Worm (Caenorhabditis elegans) whole organism, L1 larva: Measurements from ENCODE around the gene btb-8.

Source experiments
- C16A3.4 ChIP-seq: fragments of 150-350 bp; optimal IDR thresholded peaks from 2 replicates; lab custom pipeline; 2014; ENCODE audit warnings: missing biosample characterization, missing genetic modification characterization
- Y116A8C.19 ChIP-seq: sonication (generic microtip); optimal IDR thresholded peaks from 2 replicates; lab custom pipeline; 2016; ENCODE audit warnings: missing compliant biosample characterization, missing genetic modification characterization, borderline replicate concordance
- aha-1 ChIP-seq: fragments of 150-350 bp; optimal IDR thresholded peaks from 2 replicates; lab custom pipeline; 2014; ENCODE audit warnings: missing biosample characterization, missing genetic modification characterization
- alr-1 ChIP-seq: fragments of 200-800 bp; sonication (Bioruptor generic); optimal IDR thresholded peaks from 2 replicates; lab custom pipeline; 2018; ENCODE audit warnings: borderline replicate concordance, mild to moderate bottlenecking, missing genetic modification characterization, missing compliant biosample characterization
- ceh-88 ChIP-seq: fragments of 200-800 bp; sonication (Bioruptor generic); IDR thresholded peaks from 2 replicates; pipeline ENCODE4 v1.3.6; 2022; ENCODE audit warnings: missing genetic modification characterization, missing compliant biosample characterization
- ceh-90 ChIP-seq: sonication (generic microtip); optimal IDR thresholded peaks from 2 replicates; lab custom pipeline; 2016; ENCODE audit warnings: missing genetic modification characterization, missing compliant biosample characterization
- efl-3 ChIP-seq: fragments of 200-800 bp; sonication (Bioruptor generic); optimal IDR thresholded peaks from 2 replicates; lab custom pipeline; 2018; ENCODE audit warnings: mild to moderate bottlenecking, missing genetic modification characterization, missing compliant biosample characterization
- egl-13 ChIP-seq: sonication (generic microtip); optimal IDR thresholded peaks from 2 replicates; lab custom pipeline; 2016; ENCODE audit warnings: missing genotype, missing genetic modification reagents, missing genetic modification characterization, missing compliant biosample characterization
- egl-27 ChIP-seq, 2 experiments: fragments of 150-350 bp in 1 of 2; sonication (generic microtip); optimal IDR thresholded peaks; 3 replicates each; lab custom pipeline; 2017 to 2018; ENCODE audit warnings: missing biosample characterization in 2 of 2, missing genetic modification characterization in 2 of 2, missing genetic modification reagents in 2 of 2
- fkh-10 ChIP-seq: sonication (generic microtip); optimal IDR thresholded peaks from 2 replicates; lab custom pipeline; 2017; ENCODE audit warnings: missing biosample characterization, missing genetic modification reagents, missing genetic modification characterization
- fkh-4 ChIP-seq: sonication (generic microtip); optimal IDR thresholded peaks from 2 replicates; lab custom pipeline; 2016; ENCODE audit warnings: missing compliant biosample characterization, missing genetic modification characterization, borderline replicate concordance
- grh-1 ChIP-seq: fragments of 200-800 bp; sonication (Bioruptor generic); IDR thresholded peaks from 2 replicates; pipeline ENCODE4 v1.3.6; 2022; ENCODE audit warnings: missing genetic modification reagents, missing genetic modification characterization, missing compliant biosample characterization
- hlh-4 ChIP-seq: sonication (generic microtip); optimal IDR thresholded peaks from 2 replicates; lab custom pipeline; 2016; ENCODE audit warnings: mild to moderate bottlenecking, missing genetic modification characterization, missing compliant biosample characterization
- hpl-2 ChIP-seq: fragments of 150-350 bp; optimal IDR thresholded peaks from 2 replicates; lab custom pipeline; 2014; ENCODE audit warnings: missing biosample characterization, missing genetic modification reagents, missing genetic modification characterization
- jun-1 ChIP-seq: fragments of 150-350 bp; optimal IDR thresholded peaks from 2 replicates; lab custom pipeline; 2014; ENCODE audit warnings: missing biosample characterization, missing genetic modification reagents, missing genetic modification characterization
- lin-15B ChIP-seq: fragments of 150-350 bp; sonication (generic microtip); optimal IDR thresholded peaks from 3 replicates; lab custom pipeline; 2014; ENCODE audit warnings: missing biosample characterization, missing genetic modification characterization
- lir-3 ChIP-seq: sonication (generic microtip); optimal IDR thresholded peaks from 2 replicates; lab custom pipeline; 2016; ENCODE audit warnings: mild to moderate bottlenecking, missing genetic modification characterization, moderate library complexity, missing compliant biosample characterization; ENCODE audit not compliant: poor library complexity
- lsy-2 ChIP-seq, 2 experiments: fragments of 150-350 bp; optimal IDR thresholded peaks; 2 replicates each; lab custom pipeline; 2014; ENCODE audit warnings: missing biosample characterization in 2 of 2, missing genetic modification characterization in 2 of 2
- mab-9 ChIP-seq: fragments of 200-800 bp; sonication (Bioruptor generic); IDR thresholded peaks from 2 replicates; pipeline ENCODE4 v1.3.6; 2022; ENCODE audit warnings: missing genetic modification reagents, missing genetic modification characterization, missing compliant biosample characterization
- mef-2 ChIP-seq: fragments of 150-350 bp; optimal IDR thresholded peaks from 2 replicates; lab custom pipeline; 2014; ENCODE audit warnings: missing biosample characterization, missing genetic modification characterization
- nhr-12 ChIP-seq: sonication (generic microtip); optimal IDR thresholded peaks from 2 replicates; lab custom pipeline; 2017; ENCODE audit warnings: missing biosample characterization, missing genetic modification characterization
- nhr-20 ChIP-seq: sonication (generic microtip); optimal IDR thresholded peaks from 2 replicates; lab custom pipeline; 2016; ENCODE audit warnings: mild to moderate bottlenecking, missing genetic modification characterization, missing compliant biosample characterization
- nhr-237 ChIP-seq: fragments of 150-350 bp; optimal IDR thresholded peaks from 2 replicates; lab custom pipeline; 2014; ENCODE audit warnings: missing biosample characterization, missing genetic modification characterization
- nhr-47 ChIP-seq: sonication (generic microtip); optimal IDR thresholded peaks from 2 replicates; lab custom pipeline; 2016; ENCODE audit warnings: mild to moderate bottlenecking, missing genetic modification characterization, moderate library complexity, missing compliant biosample characterization
- nhr-77 ChIP-seq: fragments of 150-350 bp; optimal IDR thresholded peaks from 2 replicates; lab custom pipeline; 2014; ENCODE audit warnings: missing biosample characterization, missing genetic modification characterization
- pag-3 ChIP-seq: sonication (generic microtip); optimal IDR thresholded peaks from 2 replicates; lab custom pipeline; 2017; ENCODE audit warnings: missing genetic modification characterization, mild to moderate bottlenecking, missing compliant biosample characterization, antibody characterized with exemption, borderline replicate concordance; ENCODE audit not compliant: insufficient read depth
- pax-3 ChIP-seq: fragments of 200-800 bp; sonication (Bioruptor generic); optimal IDR thresholded peaks from 2 replicates; lab custom pipeline; 2018; ENCODE audit warnings: mild to moderate bottlenecking, missing genetic modification characterization, moderate library complexity, missing compliant biosample characterization
- rnt-1 ChIP-seq: sonication (generic microtip); optimal IDR thresholded peaks from 2 replicates; lab custom pipeline; 2016; ENCODE audit warnings: mild to moderate bottlenecking, missing genetic modification characterization, moderate library complexity, missing compliant biosample characterization
- skn-1 ChIP-seq: fragments of 150-350 bp; optimal IDR thresholded peaks from 2 replicates; lab custom pipeline; 2014; ENCODE audit warnings: missing biosample characterization, missing genetic modification characterization
- snpc-4 ChIP-seq: fragments of 150-350 bp; optimal IDR thresholded peaks from 2 replicates; lab custom pipeline; 2014; ENCODE audit warnings: missing biosample characterization, missing genetic modification characterization
- snu-23 ChIP-seq: sonication (generic microtip); optimal IDR thresholded peaks from 2 replicates; lab custom pipeline; 2016; ENCODE audit warnings: missing genetic modification characterization, missing compliant biosample characterization
- unc-30 ChIP-seq: sonication (generic microtip); optimal IDR thresholded peaks from 2 replicates; lab custom pipeline; 2017; ENCODE audit warnings: missing biosample characterization, missing genetic modification characterization
- unc-86 ChIP-seq: sonication (generic microtip); optimal IDR thresholded peaks from 2 replicates; lab custom pipeline; 2016; ENCODE audit warnings: missing genetic modification characterization, missing compliant biosample characterization
- unc-98 ChIP-seq: fragments of 200-800 bp; sonication (Bioruptor generic); IDR thresholded peaks from 2 replicates; pipeline ENCODE4 v1.3.6; 2022; ENCODE audit warnings: missing genetic modification characterization, missing compliant biosample characterization
- zag-1 ChIP-seq: fragments of 150-350 bp; optimal IDR thresholded peaks from 2 replicates; lab custom pipeline; 2014; ENCODE audit warnings: missing biosample characterization, missing genetic modification characterization
- ztf-11 ChIP-seq, 2 experiments: sonication (generic microtip); optimal IDR thresholded peaks; 2 replicates each; lab custom pipeline; 2016 to 2017; ENCODE audit warnings: missing genetic modification characterization in 2 of 2, missing biosample characterization in 1 of 2, missing compliant biosample characterization in 1 of 2
- ztf-4 ChIP-seq: fragments of 150-350 bp; optimal IDR thresholded peaks from 2 replicates; lab custom pipeline; 2014; ENCODE audit warnings: missing biosample characterization, missing genetic modification characterization

btb-8 gene

ce11 chrII:1744183-1744582 is 21.6 kb downstream of the btb-8 start, which contains the start of gene clec-19 (continued):
- TF ChIP-seq Y116A8C.19, result no peak

ce11 chrII:1750413-1750812 is 27.8 kb downstream of the btb-8 start, which contains the start of the genes F36H5.13 and F36H5.8:
TSS of gene F36H5.13 (minus strand) at chrII:1750513.
TSS of gene F36H5.8 (minus strand) at chrII:1750686.
- no peak for TF ChIP-seq egl-13 (tag; lab: Kevin White, UChicago)
- TF ChIP-seq pax-3 (tag; lab: Kevin White, UChicago), result no peak
- TF ChIP-seq alr-1, result no peak
- TF ChIP-seq ztf-11 (tag; optimal IDR thresholded peaks at IDR 0.05; lab: Kevin White, UChicago), result no peak
- no peak for TF ChIP-seq aha-1
- TF ChIP-seq unc-30, result no peak
- no peak for TF ChIP-seq grh-1 (GFP tag; lab: Robert Waterston, UW)
- TF ChIP-seq ceh-90, result no peak
- TF ChIP-seq lsy-2 (tag; optimal IDR thresholded peaks at IDR 0.05; lab: Kevin White, UChicago), result no peak
- TF ChIP-seq nhr-47 (tag; lab: Kevin White, UChicago), result no peak
- TF ChIP-seq hpl-2, result no peak
- no peak for TF ChIP-seq rnt-1 (tag; lab: Kevin White, UChicago)
- TF ChIP-seq snu-23 (GFP tag; lab: Kevin White, UChicago), result no peak
- TF ChIP-seq nhr-20 (tag; lab: Kevin White, UChicago), result no peak
- TF ChIP-seq nhr-12 (tag; lab: Kevin White, UChicago), result no peak
- TF ChIP-seq, all 84 proteins: peak for 0

- TF ChIP-seq ceh-88 (GFP tag; lab: Robert Waterston, UW) (no peak), fkh-4 (no peak), grh-1 (GFP tag; lab: Robert Waterston, UW) (no peak), pag-3 (tag; lab: Kevin White, UChicago) (no peak), nhr-237 (no peak), mab-9 (GFP tag; lab: Robert Waterston, UW) (no peak), zag-1 (tag; lab: Kevin White, UChicago) (no peak), skn-1 (tag; lab: Kevin White, UChicago) (no peak), Y116A8C.19 (no peak), lir-3 (tag; lab: Kevin White, UChicago) (no peak), aha-1 (no peak), unc-86 (no peak), unc-30 (no peak), jun-1 (tag; lab: Kevin White, UChicago) (no peak), C16A3.4 (no peak), lin-15B (tag; lab: Kevin White, UChicago) (no peak), nhr-20 (tag; lab: Kevin White, UChicago) (no peak)
Observed at ce11 chrII:1752990-1753389, 30.4 kb downstream of the btb-8 start, which contains the start of gene F36H5.9. TSS of gene F36H5.9 (minus strand) at chrII:1753090.

- TF ChIP-seq unc-98 (GFP tag; lab: Robert Waterston, UW) (no peak), efl-3 (GFP tag; lab: Kevin White, UChicago) (no peak), nhr-20 (tag; lab: Kevin White, UChicago) (no peak), lsy-2 (tag; optimal IDR thresholded peaks at IDR 0.05; lab: Kevin White, UChicago) (no peak), pax-3 (tag; lab: Kevin White, UChicago) (no peak), egl-27 (tag; optimal IDR thresholded peaks at IDR 0.05; lab: Kevin White, UChicago) (no peak), hlh-4 (tag; lab: Kevin White, UChicago) (no peak), snpc-4 (tag; lab: Kevin White, UChicago) (no peak), nhr-77 (tag; lab: Kevin White, UChicago) (no peak), mef-2 (tag; lab: Kevin White, UChicago) (no peak), fkh-10 (GFP tag; lab: Kevin White, UChicago) (no peak), ztf-4 (tag; lab: Kevin White, UChicago) (no peak)
Observed at ce11 chrII:1756072-1756471, 33.5 kb downstream of the btb-8 start, which contains the start of gene F36H5.17. TSS of gene F36H5.17 (minus strand) at chrII:1756172.
